Fruit fly (Drosophila melanogaster) whole organism, embryonic: ENCODE measurements around the gene CtsF.

Experiments
- Adf1 ChIP-seq: fragments of 200-800 bp; sonication (Bioruptor generic); IDR thresholded peaks from 2 replicates; pipeline ENCODE4 v1.3.6; 2022; ENCODE audit warnings: missing biosample characterization, missing genetic modification characterization
- Asciz ChIP-seq: fragments of 200-800 bp; sonication (Bioruptor generic); optimal IDR thresholded peaks from 2 replicates; lab custom pipeline; 2017; ENCODE audit warnings: missing biosample characterization, mild to moderate bottlenecking, missing genetic modification characterization, missing genetic modification reagents
- B-H1 ChIP-seq: fragments of 200-800 bp; sonication (Bioruptor generic); IDR thresholded peaks from 3 replicates; pipeline ENCODE4 v1.3.6; 2022; ENCODE audit warnings: missing biosample characterization, missing genetic modification characterization
- Blimp-1 ChIP-seq: fragments of 200-800 bp; sonication (Bioruptor generic); optimal IDR thresholded peaks from 3 replicates; lab custom pipeline; 2018; ENCODE audit warnings: missing biosample characterization, missing genetic modification characterization, mild to moderate bottlenecking, moderate library complexity, missing genetic modification reagents
- CG11247 ChIP-seq: fragments of 200-800 bp; sonication (Bioruptor generic); IDR thresholded peaks from 2 replicates; pipeline ENCODE4 v1.3.6; 2022; ENCODE audit warnings: missing biosample characterization, missing genetic modification characterization
- CG11456 ChIP-seq: fragments of 200-800 bp; sonication (Bioruptor generic); IDR thresholded peaks from 3 replicates; pipeline ENCODE4 v1.3.6; 2022; ENCODE audit warnings: missing biosample characterization, missing genetic modification characterization
- CG1233 ChIP-seq: fragments of 200-800 bp; sonication (Bioruptor generic); optimal IDR thresholded peaks from 4 replicates; lab custom pipeline; 2018; ENCODE audit warnings: missing biosample characterization, mild to moderate bottlenecking, missing genetic modification characterization
- CG13424 ChIP-seq: fragments of 200-800 bp; sonication (Bioruptor generic); optimal IDR thresholded peaks from 2 replicates; lab custom pipeline; 2019; ENCODE audit warnings: missing biosample characterization, mild to moderate bottlenecking, missing genetic modification characterization, moderate library complexity
- CG15479 ChIP-seq: fragments of 200-800 bp; sonication (Bioruptor generic); optimal IDR thresholded peaks from 3 replicates; lab custom pipeline; 2019; ENCODE audit warnings: missing biosample characterization, mild to moderate bottlenecking, missing genetic modification characterization, moderate library complexity
- CG1603 ChIP-seq: fragments of 200-800 bp; sonication (Bioruptor generic); optimal IDR thresholded peaks from 2 replicates; lab custom pipeline; 2019; ENCODE audit warnings: missing biosample characterization, mild to moderate bottlenecking, missing genetic modification characterization, moderate library complexity
- CG17328 ChIP-seq: fragments of 200-800 bp; sonication (Bioruptor generic); IDR thresholded peaks from 2 replicates; pipeline ENCODE4 v1.3.6; 2022; ENCODE audit warnings: missing biosample characterization, missing genetic modification characterization
- CG1792 ChIP-seq: fragments of 200-800 bp; sonication (Bioruptor generic); optimal IDR thresholded peaks from 2 replicates; lab custom pipeline; 2016; ENCODE audit warnings: missing biosample characterization, missing genetic modification characterization
- CG18764 ChIP-seq: fragments of 200-800 bp; sonication (Bioruptor generic); optimal IDR thresholded peaks from 3 replicates; lab custom pipeline; 2016; ENCODE audit warnings: missing biosample characterization, missing genetic modification characterization
- CG2889 ChIP-seq: fragments of 200-800 bp; sonication (Bioruptor generic); IDR thresholded peaks from 3 replicates; pipeline ENCODE4 v1.3.6; 2022; ENCODE audit warnings: missing biosample characterization, missing genetic modification characterization
- CG3065 ChIP-seq: fragments of 200-800 bp; sonication (Bioruptor generic); optimal IDR thresholded peaks from 2 replicates; lab custom pipeline; 2016; ENCODE audit warnings: missing biosample characterization, missing genetic modification characterization
- CG32532 ChIP-seq: fragments of 200-800 bp; sonication (Bioruptor generic); IDR thresholded peaks from 2 replicates; pipeline ENCODE4 v1.3.6; 2022; ENCODE audit warnings: missing biosample characterization, missing genetic modification characterization
- CG34376 ChIP-seq: fragments of 200-800 bp; sonication (Bioruptor generic); optimal IDR thresholded peaks from 2 replicates; lab custom pipeline; 2018; ENCODE audit warnings: missing biosample characterization, mild to moderate bottlenecking, missing genetic modification characterization
- CG4707 ChIP-seq: fragments of 200-800 bp; sonication (Bioruptor generic); optimal IDR thresholded peaks from 2 replicates; lab custom pipeline; 2018; ENCODE audit warnings: missing biosample characterization, mild to moderate bottlenecking, missing genetic modification characterization, moderate library complexity
- CG6683 ChIP-seq: fragments of 200-800 bp; sonication (Bioruptor generic); optimal IDR thresholded peaks from 2 replicates; lab custom pipeline; 2017; ENCODE audit warnings: missing biosample characterization, mild to moderate bottlenecking, missing genetic modification characterization, missing genetic modification reagents
- CG8388 ChIP-seq: fragments of 200-800 bp; sonication (Bioruptor generic); optimal IDR thresholded peaks from 2 replicates; lab custom pipeline; 2019; ENCODE audit warnings: missing biosample characterization, mild to moderate bottlenecking, missing genetic modification characterization, moderate library complexity
- CG9437 ChIP-seq: fragments of 200-800 bp; sonication (Bioruptor generic); optimal IDR thresholded peaks from 2 replicates; lab custom pipeline; 2018; ENCODE audit warnings: missing biosample characterization, mild to moderate bottlenecking, missing genetic modification characterization
- CG9797 ChIP-seq: fragments of 200-800 bp; sonication (Bioruptor generic); optimal IDR thresholded peaks from 3 replicates; lab custom pipeline; 2018; ENCODE audit warnings: missing biosample characterization, mild to moderate bottlenecking, missing genetic modification characterization
- Chrac-16 ChIP-seq: fragments of 200-800 bp; sonication (Bioruptor generic); optimal IDR thresholded peaks from 3 replicates; lab custom pipeline; 2016; ENCODE audit warnings: missing biosample characterization, missing genetic modification characterization
- D ChIP-seq, 2 experiments: fragments of 200-800 bp in 1 of 2; fragments of >200 bp in 1 of 2; sonication (Bioruptor generic) in 1 of 2; optimal IDR thresholded peaks; 2 replicates in 1 of 2; 3 replicates in 1 of 2; lab custom pipeline; 2017; ENCODE audit warnings: mild to moderate bottlenecking in 1 of 2, missing biosample characterization in 1 of 2, missing genetic modification characterization in 1 of 2, missing genetic modification reagents in 1 of 2
- Dip2 ChIP-seq: fragments of 200-800 bp; sonication (Bioruptor generic); IDR thresholded peaks from 2 replicates; pipeline ENCODE4 v1.3.6; 2022; ENCODE audit warnings: missing biosample characterization, missing genetic modification characterization
- Hr39 ChIP-seq: fragments of >200 bp; optimal IDR thresholded peaks from 2 replicates; lab custom pipeline; 2017
- MESR4 ChIP-seq: fragments of 200-800 bp; sonication (Bioruptor generic); optimal IDR thresholded peaks from 2 replicates; lab custom pipeline; 2018; ENCODE audit warnings: missing biosample characterization, mild to moderate bottlenecking, missing genetic modification characterization, moderate library complexity
- Mrtf ChIP-seq: fragments of 200-800 bp; sonication (Bioruptor generic); IDR thresholded peaks from 3 replicates; pipeline ENCODE4 v1.3.6; 2022; ENCODE audit warnings: missing biosample characterization, missing genetic modification characterization
- PHDP ChIP-seq: fragments of 200-800 bp; sonication (Bioruptor generic); optimal IDR thresholded peaks from 3 replicates; lab custom pipeline; 2018; ENCODE audit warnings: missing biosample characterization, mild to moderate bottlenecking, missing genetic modification characterization, moderate library complexity
- Sry-δ ChIP-seq: fragments of 200-800 bp; sonication (Bioruptor generic); optimal IDR thresholded peaks from 2 replicates; lab custom pipeline; 2016; ENCODE audit warnings: missing biosample characterization, missing genetic modification characterization
- Ssrp ChIP-seq: fragments of 200-800 bp; sonication (Bioruptor generic); optimal IDR thresholded peaks from 2 replicates; lab custom pipeline; 2018; ENCODE audit warnings: missing biosample characterization, mild to moderate bottlenecking, missing genetic modification characterization, moderate library complexity
- abd-A ChIP-seq: fragments of 200-800 bp; sonication (Bioruptor generic); optimal IDR thresholded peaks from 3 replicates; lab custom pipeline; 2019; ENCODE audit warnings: missing biosample characterization, mild to moderate bottlenecking, missing genetic modification characterization, moderate library complexity
- ato ChIP-seq: fragments of 200-800 bp; sonication (Bioruptor generic); IDR thresholded peaks from 2 replicates; pipeline ENCODE4 v1.3.6; 2022; ENCODE audit warnings: missing biosample characterization, missing genetic modification characterization; ENCODE audit not compliant: partially characterized antibody
- bcd ChIP-seq: fragments of 200-800 bp; sonication (Bioruptor generic); optimal IDR thresholded peaks from 2 replicates; lab custom pipeline; 2017; ENCODE audit warnings: missing biosample characterization, mild to moderate bottlenecking, missing genetic modification characterization
- bowl ChIP-seq: fragments of 200-800 bp; sonication (Bioruptor generic); IDR thresholded peaks from 2 replicates; pipeline ENCODE4 v1.3.6; 2022; ENCODE audit warnings: missing biosample characterization, missing genetic modification characterization
- chm ChIP-seq: fragments of 200-800 bp; sonication (Bioruptor generic); IDR thresholded peaks from 2 replicates; pipeline ENCODE4 v1.3.6; 2022; ENCODE audit warnings: missing biosample characterization, missing genetic modification characterization
- crc ChIP-seq: fragments of 200-800 bp; sonication (Bioruptor generic); optimal IDR thresholded peaks from 2 replicates; lab custom pipeline; 2016; ENCODE audit warnings: missing biosample characterization, missing genetic modification characterization
- dimm ChIP-seq: fragments of 200-800 bp; sonication (Bioruptor generic); IDR thresholded peaks from 2 replicates; pipeline ENCODE4 v1.3.6; 2022; ENCODE audit warnings: missing biosample characterization, missing genetic modification characterization
- eve ChIP-seq, 2 experiments: fragments of >200 bp; optimal IDR thresholded peaks; 2 replicates each; lab custom pipeline; 2017; ENCODE audit warnings: missing biosample characterization in 2 of 2, missing genetic modification characterization in 2 of 2
- gro ChIP-seq: fragments of 200-800 bp; sonication (Bioruptor generic); optimal IDR thresholded peaks from 2 replicates; lab custom pipeline; 2016; ENCODE audit warnings: missing biosample characterization, missing genetic modification characterization
- lab ChIP-seq: fragments of 200-800 bp; sonication (Bioruptor generic); optimal IDR thresholded peaks from 3 replicates; lab custom pipeline; 2017; ENCODE audit warnings: missing biosample characterization, missing genetic modification characterization, mild to moderate bottlenecking, moderate library complexity, missing genetic modification reagents
- sima ChIP-seq: fragments of 200-800 bp; sonication (Bioruptor generic); optimal IDR thresholded peaks from 2 replicates; lab custom pipeline; 2016; ENCODE audit warnings: missing biosample characterization, missing genetic modification characterization
- sob ChIP-seq: fragments of 200-800 bp; sonication (Bioruptor generic); IDR thresholded peaks from 2 replicates; pipeline ENCODE4 v1.3.6; 2022; ENCODE audit warnings: missing biosample characterization, missing genetic modification characterization
- stwl ChIP-seq: fragments of 200-800 bp; sonication (Bioruptor generic); optimal IDR thresholded peaks from 3 replicates; lab custom pipeline; 2018; ENCODE audit warnings: missing biosample characterization, mild to moderate bottlenecking, missing genetic modification characterization, moderate library complexity
- tap ChIP-seq: fragments of 200-800 bp; optimal IDR thresholded peaks from 3 replicates; lab custom pipeline; 2019; ENCODE audit warnings: missing biosample characterization, mild to moderate bottlenecking, missing genetic modification characterization, moderate library complexity
- tll ChIP-seq, 2 experiments: fragments of 200-800 bp in 1 of 2; fragments of >200 bp in 1 of 2; sonication (Bioruptor generic) in 1 of 2; optimal IDR thresholded peaks; 2 replicates each; lab custom pipeline; 2017 to 2019; ENCODE audit warnings: missing biosample characterization in 2 of 2, missing genetic modification characterization in 2 of 2, mild to moderate bottlenecking in 1 of 2, moderate library complexity in 1 of 2
- toy ChIP-seq: fragments of 200-800 bp; sonication (Bioruptor generic); IDR thresholded peaks from 2 replicates; pipeline ENCODE4 v1.3.6; 2022; ENCODE audit warnings: missing biosample characterization, missing genetic modification characterization
- vfl ChIP-seq: fragments of 200-800 bp; sonication (Bioruptor generic); optimal IDR thresholded peaks from 2 replicates; lab custom pipeline; 2016; ENCODE audit warnings: missing biosample characterization, missing genetic modification characterization
- zfh1 ChIP-seq: fragments of 200-800 bp; sonication (Bioruptor generic); IDR thresholded peaks from 3 replicates; pipeline ENCODE4 v1.3.6; 2022; ENCODE audit warnings: missing biosample characterization, missing genetic modification characterization

CtsF gene

DNA sequence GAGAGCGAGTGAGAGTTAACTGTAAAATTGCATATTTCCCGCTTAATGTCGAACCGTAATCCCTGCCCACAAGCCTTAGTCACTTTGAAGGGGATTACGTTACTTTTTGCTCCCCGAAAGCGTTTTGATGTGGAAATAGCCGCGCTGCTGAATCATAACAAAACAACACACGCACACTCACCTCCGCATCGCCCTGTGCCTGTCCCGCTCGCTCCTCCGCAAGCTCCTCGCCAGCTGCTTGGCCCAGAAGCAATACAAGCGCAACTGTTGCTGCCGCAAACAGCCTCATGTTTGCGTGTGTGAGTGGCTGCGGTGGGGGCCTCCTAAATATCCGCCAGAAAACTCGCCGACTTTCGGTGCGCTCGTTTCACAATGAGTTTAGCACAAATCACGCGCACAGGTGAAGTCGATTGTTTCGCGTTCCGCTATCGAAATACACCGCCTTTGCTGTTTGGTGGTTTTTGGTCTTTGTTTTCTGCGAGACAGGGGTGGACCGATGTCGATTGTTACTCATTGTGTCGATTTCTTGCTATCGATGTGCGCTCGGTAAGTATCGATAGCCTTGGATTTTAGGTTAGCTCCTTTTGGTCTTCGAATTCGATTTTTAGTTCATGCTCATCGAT lies at the start of gene CtsF (continued):
- TF ChIP-seq CG13424 (tag; lab: Kevin White, UChicago) (no peak), eve (GFP tag; optimal IDR thresholded peaks at IDR 0.05; lab: Kevin White, UChicago) (no peak), CG15479 (GFP tag; lab: Kevin White, UChicago) (peak; percentile 39), vfl (GFP tag; lab: Kevin White, UChicago) (no peak), D (optimal IDR thresholded peaks at IDR 0.05; lab: Kevin White, UChicago) (peak; percentile 71), D (GFP tag; optimal IDR thresholded peaks at IDR 0.05; lab: Kevin White, UChicago) (no peak), Blimp-1 (no peak), zfh1 (no peak), CG4707 (GFP tag; lab: Kevin White, UChicago) (no peak), Adf1 (GFP tag; lab: Robert Waterston, UW) (peak; percentile 67), Asciz (GFP tag; lab: Kevin White, UChicago) (no peak), CG2889 (GFP tag; lab: Robert Waterston, UW) (no peak), Hr39 (lab: Kevin White, UChicago) (no peak), chm (peak; percentile 59; the same call in 1 of the 2 replicates), bowl (GFP tag; lab: Robert Waterston, UW) (no peak), CG18764 (GFP tag; lab: Kevin White, UChicago) (no peak), CG34376 (GFP tag; lab: Kevin White, UChicago) (peak; percentile 42), bcd (GFP tag; lab: Kevin White, UChicago) (no peak), CG8388 (GFP tag; lab: Kevin White, UChicago) (no peak), toy (GFP tag; lab: Robert Waterston, UW) (no peak), CG9797 (GFP tag; lab: Kevin White, UChicago) (peak; percentile 39), Ssrp (tag; lab: Kevin White, UChicago) (no peak), ato (GFP tag; lab: Robert Waterston, UW) (peak; percentile 99), sima (GFP tag; lab: Kevin White, UChicago) (no peak), CG1233 (GFP tag; lab: Kevin White, UChicago) (peak; percentile 38), CG11456 (GFP tag; lab: Robert Waterston, UW) (no peak; the same call in 2 of the 3 replicates), CG1603 (tag; lab: Kevin White, UChicago) (peak; percentile 48), Mrtf (GFP tag; lab: Robert Waterston, UW) (0 out of 3 replicates have a peak, but pooled peaks have one; percentile 17), sob (0 out of 2 replicates have a peak, but pooled peaks have one; percentile 42), Dip2 (no peak), CG1792 (GFP tag; lab: Kevin White, UChicago) (peak; percentile 12), tap (tag; lab: Kevin White, UChicago) (peak; percentile 30)

DNA sequence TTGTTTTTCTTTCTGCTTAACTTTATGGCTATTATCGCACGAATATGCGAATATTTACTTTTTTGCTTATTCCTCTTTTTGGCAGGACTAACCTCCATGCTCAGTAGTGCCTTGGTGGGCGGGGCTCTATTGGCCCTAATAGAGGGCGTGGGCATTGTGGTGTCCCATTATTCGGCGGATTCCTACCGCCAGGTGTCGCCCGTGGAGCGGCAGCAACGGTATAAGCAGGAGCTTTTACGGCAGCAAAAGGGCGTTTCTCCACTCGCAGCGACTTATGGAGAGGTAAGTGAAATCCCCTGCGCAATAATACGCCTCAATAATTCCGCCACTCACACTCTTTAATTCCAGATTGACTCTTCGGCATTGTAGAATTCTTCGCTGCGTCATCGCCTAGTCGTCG lies 49.1 kb upstream of the CtsF start:
- TF ChIP-seq abd-A (tag; lab: Kevin White, UChicago) (no peak), lab (GFP tag; lab: Kevin White, UChicago) (peak; percentile 74), CG11247 (peak; percentile 60), CG3065 (GFP tag; lab: Kevin White, UChicago) (peak; percentile 91), Sry-δ (GFP tag; lab: Kevin White, UChicago) (no peak), stwl (tag; lab: Kevin White, UChicago) (no peak), CG6683 (peak; percentile 14), dimm (0 out of 2 replicates have a peak, but pooled peaks have one; percentile 37), CG9437 (GFP tag; lab: Kevin White, UChicago) (no peak), CG17328 (GFP tag; lab: Robert Waterston, UW) (peak; percentile 49), gro (GFP tag; lab: Kevin White, UChicago) (no peak), B-H1 (GFP tag; lab: Robert Waterston, UW) (no peak), MESR4 (GFP tag; lab: Kevin White, UChicago) (no peak), Adf1 (GFP tag; lab: Robert Waterston, UW) (no peak), PHDP (peak; percentile 4), crc (GFP tag; lab: Kevin White, UChicago) (no peak), D (optimal IDR thresholded peaks at IDR 0.05; lab: Kevin White, UChicago) (no peak), D (GFP tag; optimal IDR thresholded peaks at IDR 0.05; lab: Kevin White, UChicago) (no peak), Chrac-16 (GFP tag; lab: Kevin White, UChicago) (peak; percentile 24), CG32532 (GFP tag; lab: Robert Waterston, UW) (peak; percentile 59; the same call in 1 of the 2 replicates), tll (GFP tag; optimal IDR thresholded peaks at IDR 0.05; lab: Kevin White, UChicago) (no peak)
